Fruit fly (Drosophila melanogaster) whole organism, larva: ENCODE data around the gene Hrb98DE.

ENCODE experiments used
- noc ChIP-seq: fragments of 200-800 bp; sonication (Bioruptor generic); optimal IDR thresholded peaks from 3 replicates; lab custom pipeline; 2019; ENCODE audit warnings: missing biosample characterization, mild to moderate bottlenecking, missing genetic modification characterization, moderate library complexity

Hrb98DE gene

DNA sequence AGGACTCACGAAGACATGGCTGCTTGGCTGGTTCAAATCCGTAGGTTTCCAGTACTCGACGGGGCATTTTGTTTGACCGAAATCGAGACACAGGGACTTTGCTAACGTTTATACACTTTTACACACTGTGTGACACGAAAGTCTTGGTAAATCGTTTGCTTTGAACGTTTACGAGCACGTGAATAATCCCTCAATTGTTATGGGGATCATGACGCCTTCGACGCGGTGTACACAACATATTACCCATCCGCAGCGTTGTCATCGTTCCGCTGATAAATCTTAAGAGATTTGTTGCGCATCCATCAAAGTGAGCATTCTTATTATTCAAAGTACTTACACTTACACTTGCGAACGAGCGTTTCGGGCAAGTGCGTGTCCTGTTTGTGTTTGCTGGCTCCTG, 50.7 kb downstream of the Hrb98DE start, which contains the start of gene CG31050:
CG31050 (minus strand) TSS at position 101 of the 400 bp plus-strand sequence.
- TF ChIP-seq noc (tag; lab: Kevin White, UChicago), result no peak

DNA sequence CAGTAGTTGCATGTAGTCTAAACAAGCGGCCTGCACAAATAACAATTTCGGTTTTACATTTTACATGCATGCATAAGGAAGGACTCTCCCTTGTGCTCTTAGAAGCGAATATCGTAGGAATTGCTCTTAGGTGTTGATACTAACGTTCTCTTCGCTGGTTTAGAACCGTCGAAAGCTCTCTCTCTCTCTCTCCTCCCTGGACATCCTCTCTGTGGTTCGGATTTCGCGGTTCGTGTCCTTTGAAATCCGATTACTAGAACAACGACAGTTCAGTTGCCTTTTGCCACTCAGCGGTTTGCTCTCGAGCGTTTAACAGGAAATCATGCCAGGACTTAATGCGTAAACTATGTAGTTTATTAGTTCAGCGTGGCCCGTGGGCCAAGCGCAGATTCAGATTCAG, 55.0 kb downstream of the Hrb98DE start:
- TF ChIP-seq noc (tag; lab: Kevin White, UChicago), result no peak
